Worm (Caenorhabditis elegans) whole organism, late embryonic: ENCODE results near the gene mrpl-35.

Experiments used
- C38D4.7 ChIP-seq: fragments of 200-800 bp; sonication (Bioruptor generic); optimal IDR thresholded peaks from 2 replicates; lab custom pipeline; 2018; ENCODE audit warnings: mild to moderate bottlenecking, missing genetic modification characterization, moderate library complexity, missing compliant biosample characterization
- K02D7.2 ChIP-seq: sonication (generic microtip); optimal IDR thresholded peaks from 2 replicates; lab custom pipeline; 2017; ENCODE audit warnings: mild to moderate bottlenecking, missing genetic modification characterization, missing compliant biosample characterization
- ama-1 ChIP-seq: fragments of 150-350 bp; optimal IDR thresholded peaks from 2 replicates; lab custom pipeline; 2014
- ceh-24 ChIP-seq: sonication (generic microtip); optimal IDR thresholded peaks from 2 replicates; lab custom pipeline; 2016; ENCODE audit warnings: mild to moderate bottlenecking, missing genetic modification characterization, missing compliant biosample characterization
- sox-4 ChIP-seq: sonication (generic microtip); optimal IDR thresholded peaks from 2 replicates; lab custom pipeline; 2017; ENCODE audit warnings: mild to moderate bottlenecking, missing genetic modification characterization, inconsistent platforms, missing compliant biosample characterization
- unc-3 ChIP-seq, 2 experiments: fragments of 200-800 bp in 1 of 2; sonication (Bioruptor generic) in 1 of 2; sonication (generic microtip) in 1 of 2; conservative IDR thresholded peaks in 1 of 2; optimal IDR thresholded peaks in 1 of 2; 2 replicates each; pipeline versions ENCODE4 v1.3.6 to Lab custom; 2016 to 2022; ENCODE audit warnings: missing compliant biosample characterization in 2 of 2, missing genetic modification characterization in 2 of 2, missing genetic modification reagents in 1 of 2
- unc-42 ChIP-seq: sonication (generic microtip); optimal IDR thresholded peaks from 2 replicates; lab custom pipeline; 2016; ENCODE audit warnings: missing genotype, missing genetic modification characterization, missing compliant biosample characterization
- ztf-16 ChIP-seq: sonication (generic microtip); optimal IDR thresholded peaks from 2 replicates; lab custom pipeline; 2017; ENCODE audit warnings: missing genetic modification characterization, missing compliant biosample characterization

- TF ChIP-seq sox-4 (tag; lab: Kevin White, UChicago) (no peak), K02D7.2 (no peak), ceh-24 (tag; lab: Kevin White, UChicago) (no peak), unc-42 (tag; lab: Kevin White, UChicago) (no peak), ama-1 (lab: Kevin White, UChicago) (no peak), unc-3 (GFP tag; conservative IDR thresholded peaks at IDR 0.05; lab: Robert Waterston, UW) (no peak), unc-3 (tag; optimal IDR thresholded peaks at IDR 0.05; lab: Kevin White, UChicago) (no peak), ztf-16 (tag; lab: Kevin White, UChicago) (no peak), C38D4.7 (GFP tag; lab: Kevin White, UChicago) (no peak)
Observed at ce11 chrIII:3523363-3523762, 13.3 kb downstream of the mrpl-35 start.
